Worm (Caenorhabditis elegans): Measurements from ENCODE around the gene srt-67.

ce11 chrV:5239404-5239803, 17.9 kb downstream of the srt-67 start, which contains the start of gene C52A10.3:
- TF ChIP-seq ztf-11 (tag; optimal IDR thresholded peaks at IDR 0.05) (no peak), mep-1 (tag; optimal IDR thresholded peaks at IDR 0.05) (no peak), hlh-1 (tag; optimal IDR thresholded peaks at IDR 0.05) (no peak), unc-39 (tag; optimal IDR thresholded peaks at IDR 0.05) (no peak), elt-3 (tag; optimal IDR thresholded peaks at IDR 0.05) (no peak)

Data from whole organism, mixed stage, embryonic.